Worm (Caenorhabditis elegans): ENCODE data around the gene cpi-2.

- TF ChIP-seq ama-1 (optimal IDR thresholded peaks at IDR 0.05) = no peak
- TF ChIP-seq tra-4 (tag; optimal IDR thresholded peaks at IDR 0.05) = no peak
- TF ChIP-seq F13C5.2 (tag; optimal IDR thresholded peaks at IDR 0.05) = no peak
- no peak for TF ChIP-seq ceh-13 (GFP tag; optimal IDR thresholded peaks at IDR 0.05)
- TF ChIP-seq B0310.2 (tag; optimal IDR thresholded peaks at IDR 0.05) = no peak
- no peak for TF ChIP-seq aly-1 (tag; optimal IDR thresholded peaks at IDR 0.05)
- no peak for TF ChIP-seq hnd-1 (tag; optimal IDR thresholded peaks at IDR 0.05)
- TF ChIP-seq flt-1 (GFP tag; IDR thresholded peaks at IDR 0.05) = no peak
- TF ChIP-seq tbx-11 (GFP tag; IDR thresholded peaks at IDR 0.05) = no peak
- TF ChIP-seq ets-7 (tag; optimal IDR thresholded peaks at IDR 0.05) = no peak
- TF ChIP-seq sea-1 (GFP tag; conservative IDR thresholded peaks at IDR 0.05) = no peak
- TF ChIP-seq scrt-1 (GFP tag; IDR thresholded peaks at IDR 0.05) = no peak
Measured at ce11 chrV:6022076-6022475, 21.8 kb upstream of the cpi-2 start.
